Worm (Caenorhabditis elegans): ENCODE results near the gene gop-2.

DNA sequence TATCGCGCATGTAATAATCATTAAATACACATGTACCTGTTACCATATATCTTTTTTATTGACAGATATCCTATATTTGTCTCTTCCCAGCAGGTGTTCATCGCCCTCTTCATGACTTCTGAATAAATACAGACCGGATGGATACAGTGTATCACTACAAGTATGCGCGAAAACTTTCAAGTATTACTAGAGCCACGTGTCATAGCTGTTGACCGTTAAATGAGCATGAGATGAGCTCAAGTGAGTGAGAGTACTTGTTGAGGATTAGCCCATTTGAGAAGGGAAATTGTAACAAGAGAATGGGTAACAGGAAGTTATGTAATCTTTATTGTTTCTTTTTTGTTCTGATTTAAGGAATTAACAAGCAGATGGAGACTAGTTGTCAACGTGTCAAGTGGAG is 13.8 kb upstream of the gop-2 start:
- TF ChIP-seq sma-9 (GFP tag; optimal IDR thresholded peaks at IDR 0.05) (no peak), sma-9 (tag; optimal IDR thresholded peaks at IDR 0.05) (no peak), nhr-237 (tag; optimal IDR thresholded peaks at IDR 0.05) (no peak), nhr-23 (tag; optimal IDR thresholded peaks at IDR 0.05) (no peak), lin-13 (GFP tag; optimal IDR thresholded peaks at IDR 0.05) (no peak), elt-3 (tag; optimal IDR thresholded peaks at IDR 0.05) (no peak), aly-2 (tag; optimal IDR thresholded peaks at IDR 0.05) (no peak), ama-1 (optimal IDR thresholded peaks at IDR 0.05) (no peak)

Measured in whole organism, L2 larva.